Fruit fly (Drosophila melanogaster) whole organism, embryonic: Measurements from ENCODE around the gene mRpL19.

Experiments
- B-H1 ChIP-seq: fragments of 200-800 bp; sonication (Bioruptor generic); IDR thresholded peaks from 3 replicates; pipeline ENCODE4 v1.3.6; 2022; ENCODE audit warnings: missing biosample characterization, missing genetic modification characterization
- CG10209 ChIP-seq: fragments of 200-800 bp; sonication (Bioruptor generic); optimal IDR thresholded peaks from 3 replicates; lab custom pipeline; 2017; ENCODE audit warnings: missing biosample characterization, mild to moderate bottlenecking, missing genetic modification characterization, missing genetic modification reagents
- CG10959 ChIP-seq: fragments of 200-800 bp; sonication (Bioruptor generic); IDR thresholded peaks from 2 replicates; pipeline ENCODE4 v1.3.6; 2022; ENCODE audit warnings: missing biosample characterization, missing genetic modification characterization
- CG10979 ChIP-seq: fragments of 200-800 bp; sonication (Bioruptor generic); optimal IDR thresholded peaks from 2 replicates; lab custom pipeline; 2018; ENCODE audit warnings: missing biosample characterization, mild to moderate bottlenecking, missing genetic modification characterization, moderate library complexity
- CG12155 ChIP-seq: fragments of 200-800 bp; sonication (Bioruptor generic); optimal IDR thresholded peaks from 3 replicates; lab custom pipeline; 2016; ENCODE audit warnings: missing biosample characterization, missing genetic modification characterization
- CG12391 ChIP-seq: fragments of 200-800 bp; sonication (Bioruptor generic); optimal IDR thresholded peaks from 3 replicates; lab custom pipeline; 2018; ENCODE audit warnings: missing biosample characterization, mild to moderate bottlenecking, missing genetic modification characterization, moderate library complexity
- CG14710 ChIP-seq: fragments of 200-800 bp; sonication (Bioruptor generic); optimal IDR thresholded peaks from 3 replicates; lab custom pipeline; 2019; ENCODE audit warnings: missing biosample characterization, mild to moderate bottlenecking, missing genetic modification characterization, moderate library complexity
- CG15514 ChIP-seq: fragments of 200-800 bp; sonication (Bioruptor generic); optimal IDR thresholded peaks from 3 replicates; lab custom pipeline; 2017; ENCODE audit warnings: missing biosample characterization, missing genetic modification characterization, mild to moderate bottlenecking, moderate library complexity, missing genetic modification reagents
- CG15696 ChIP-seq: fragments of 200-800 bp; sonication (Bioruptor generic); optimal IDR thresholded peaks from 2 replicates; lab custom pipeline; 2019; ENCODE audit warnings: missing biosample characterization, mild to moderate bottlenecking, missing genetic modification characterization, moderate library complexity
- CG17359 ChIP-seq: fragments of 200-800 bp; sonication (Bioruptor generic); optimal IDR thresholded peaks from 3 replicates; lab custom pipeline; 2018; ENCODE audit warnings: missing biosample characterization, mild to moderate bottlenecking, missing genetic modification characterization, moderate library complexity
- CG17829 ChIP-seq: fragments of 200-800 bp; optimal IDR thresholded peaks from 2 replicates; lab custom pipeline; 2019; ENCODE audit warnings: missing biosample characterization, mild to moderate bottlenecking, missing genetic modification characterization, moderate library complexity
- CG2875 ChIP-seq: fragments of 200-800 bp; sonication (Bioruptor generic); optimal IDR thresholded peaks from 2 replicates; lab custom pipeline; 2017; ENCODE audit warnings: missing biosample characterization, mild to moderate bottlenecking, missing genetic modification characterization, missing genetic modification reagents
- CG34224 ChIP-seq: fragments of 200-800 bp; sonication (Bioruptor generic); IDR thresholded peaks from 3 replicates; pipeline ENCODE4 v1.3.6; 2022; ENCODE audit warnings: missing biosample characterization, missing genetic modification characterization; ENCODE audit not compliant: partially characterized antibody
- CG4404 ChIP-seq: fragments of 200-800 bp; sonication (Bioruptor generic); IDR thresholded peaks from 2 replicates; pipeline ENCODE4 v1.3.6; 2022; ENCODE audit warnings: missing biosample characterization, missing genetic modification characterization
- CG7745 ChIP-seq: fragments of 200-800 bp; sonication (Bioruptor generic); optimal IDR thresholded peaks from 2 replicates; lab custom pipeline; 2018; ENCODE audit warnings: missing biosample characterization, mild to moderate bottlenecking, missing genetic modification characterization, moderate library complexity
- CG8765 ChIP-seq: fragments of 200-800 bp; sonication (Bioruptor generic); IDR thresholded peaks from 2 replicates; pipeline ENCODE4 v1.3.6; 2022; ENCODE audit warnings: missing biosample characterization, missing genetic modification characterization
- CG8924 ChIP-seq: fragments of 200-800 bp; optimal IDR thresholded peaks from 3 replicates; lab custom pipeline; 2019; ENCODE audit warnings: missing biosample characterization, mild to moderate bottlenecking, missing genetic modification characterization, moderate library complexity
- CG9727 ChIP-seq: fragments of 200-800 bp; sonication (Bioruptor generic); optimal IDR thresholded peaks from 3 replicates; lab custom pipeline; 2017; ENCODE audit warnings: missing biosample characterization, mild to moderate bottlenecking, missing genetic modification characterization
- Deaf1 ChIP-seq: fragments of 200-800 bp; optimal IDR thresholded peaks from 3 replicates; lab custom pipeline; 2019; ENCODE audit warnings: missing biosample characterization, mild to moderate bottlenecking, missing genetic modification characterization, moderate library complexity
- Hr51 ChIP-seq, 2 experiments: fragments of 200-800 bp; sonication (Bioruptor generic); optimal IDR thresholded peaks; 2 replicates in 1 of 2; 3 replicates in 1 of 2; lab custom pipeline; 2016 to 2018; ENCODE audit warnings: missing biosample characterization in 2 of 2, missing genetic modification characterization in 2 of 2, mild to moderate bottlenecking in 1 of 2, moderate library complexity in 1 of 2
- Hsf ChIP-seq: fragments of 200-800 bp; sonication (Bioruptor generic); optimal IDR thresholded peaks from 3 replicates; lab custom pipeline; 2016; ENCODE audit warnings: missing biosample characterization, missing genetic modification characterization
- Rx ChIP-seq: fragments of 200-800 bp; sonication (Bioruptor generic); IDR thresholded peaks from 2 replicates; pipeline ENCODE4 v1.3.6; 2022; ENCODE audit warnings: missing biosample characterization, missing genetic modification characterization
- Xrp1 ChIP-seq: fragments of 200-800 bp; sonication (Bioruptor generic); IDR thresholded peaks from 2 replicates; pipeline ENCODE4 v1.3.6; 2022; ENCODE audit warnings: missing biosample characterization, missing genetic modification characterization
- crol ChIP-seq: fragments of 200-800 bp; sonication (Bioruptor generic); IDR thresholded peaks from 2 replicates; pipeline ENCODE4 v1.3.6; 2022; ENCODE audit warnings: missing biosample characterization, missing genetic modification characterization
- dmrt11E ChIP-seq: fragments of 200-800 bp; sonication (Bioruptor generic); optimal IDR thresholded peaks from 3 replicates; lab custom pipeline; 2018; ENCODE audit warnings: missing biosample characterization, mild to moderate bottlenecking, missing genetic modification characterization, moderate library complexity
- emc ChIP-seq: fragments of 200-800 bp; sonication (Bioruptor generic); optimal IDR thresholded peaks from 2 replicates; lab custom pipeline; 2016; ENCODE audit warnings: missing biosample characterization, missing genetic modification characterization
- en ChIP-seq: fragments of 200-800 bp; sonication (Bioruptor generic); optimal IDR thresholded peaks from 2 replicates; lab custom pipeline; 2016; ENCODE audit warnings: missing biosample characterization, missing genetic modification characterization
- fd102C ChIP-seq: fragments of 200-800 bp; sonication (Bioruptor generic); optimal IDR thresholded peaks from 2 replicates; lab custom pipeline; 2018; ENCODE audit warnings: missing biosample characterization, mild to moderate bottlenecking, missing genetic modification characterization, moderate library complexity
- lola ChIP-seq, 3 experiments: fragments of >200 bp in 2 of 3; fragments of 200-800 bp in 1 of 3; sonication (Bioruptor generic) in 1 of 3; optimal IDR thresholded peaks; 2 replicates each; lab custom pipeline; 2017 to 2019; ENCODE audit warnings: missing biosample characterization in 3 of 3, missing genetic modification characterization in 3 of 3, mild to moderate bottlenecking in 1 of 3, moderate library complexity in 1 of 3
- maf-S ChIP-seq: fragments of 200-800 bp; sonication (Bioruptor generic); optimal IDR thresholded peaks from 2 replicates; lab custom pipeline; 2016; ENCODE audit warnings: missing biosample characterization, missing genetic modification characterization
- mld ChIP-seq: fragments of 200-800 bp; sonication (Bioruptor generic); IDR thresholded peaks from 3 replicates; pipeline ENCODE4 v1.3.6; 2022; ENCODE audit warnings: missing biosample characterization, missing genetic modification characterization; ENCODE audit not compliant: partially characterized antibody
- otp ChIP-seq: fragments of 200-800 bp; sonication (Bioruptor generic); IDR thresholded peaks from 3 replicates; pipeline ENCODE4, ENCODE4 v1.3.6; 2022; ENCODE audit warnings: missing biosample characterization, missing genetic modification characterization
- pnt ChIP-seq: fragments of 200-800 bp; sonication (Bioruptor generic); optimal IDR thresholded peaks from 3 replicates; lab custom pipeline; 2016; ENCODE audit warnings: missing biosample characterization, missing genetic modification characterization
- pros ChIP-seq: fragments of 200-800 bp; sonication (Bioruptor generic); optimal IDR thresholded peaks from 3 replicates; lab custom pipeline; 2019; ENCODE audit warnings: missing biosample characterization, mild to moderate bottlenecking, missing genetic modification characterization, moderate library complexity
- pum ChIP-seq: fragments of 200-800 bp; sonication (Bioruptor generic); optimal IDR thresholded peaks from 2 replicates; lab custom pipeline; 2016; ENCODE audit warnings: missing biosample characterization, missing genetic modification characterization
- rib ChIP-seq: fragments of 200-800 bp; sonication (Bioruptor generic); IDR thresholded peaks from 2 replicates; pipeline ENCODE4 v1.3.6; 2022; ENCODE audit warnings: missing biosample characterization, missing genetic modification characterization
- stwl ChIP-seq: fragments of 200-800 bp; sonication (Bioruptor generic); optimal IDR thresholded peaks from 3 replicates; lab custom pipeline; 2018; ENCODE audit warnings: missing biosample characterization, mild to moderate bottlenecking, missing genetic modification characterization, moderate library complexity
- zf30C ChIP-seq: fragments of 200-800 bp; sonication (Bioruptor generic); optimal IDR thresholded peaks from 3 replicates; lab custom pipeline; 2018; ENCODE audit warnings: missing biosample characterization, mild to moderate bottlenecking, missing genetic modification characterization

Gene mRpL19

DNA sequence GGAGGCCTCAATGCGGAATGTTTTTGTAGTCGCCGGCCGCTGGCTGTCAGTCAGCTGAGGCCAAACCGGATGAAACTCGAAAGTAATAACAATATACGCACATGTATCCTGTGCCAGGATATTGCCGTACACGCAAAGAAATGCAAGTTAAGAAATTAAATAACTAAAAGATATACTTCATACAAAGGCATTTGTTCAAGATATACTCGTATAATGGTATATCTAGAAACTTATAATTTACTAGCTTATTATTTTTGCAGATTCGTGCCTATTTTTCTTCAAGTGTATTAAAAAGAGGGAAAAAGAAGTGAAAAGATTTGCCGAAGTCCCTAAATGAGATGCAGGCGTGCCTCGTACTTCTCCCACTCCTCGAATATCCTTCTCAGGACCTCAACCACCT lies 9.4 kb downstream of the mRpL19 start (continued):
- no peak for TF ChIP-seq Rx (GFP tag; lab: Robert Waterston, UW)
- TF ChIP-seq pros: no peak
- peak; percentile 55 for TF ChIP-seq dmrt11E (tag; lab: Kevin White, UChicago)
- TF ChIP-seq CG14710: peak; percentile 5
- peak; percentile 28; the same call in 1 of the 2 replicates for TF ChIP-seq Xrp1
- TF ChIP-seq Hr51 (GFP tag; optimal IDR thresholded peaks at IDR 0.05; lab: Kevin White, UChicago): no peak
- TF ChIP-seq crol: no peak
- TF ChIP-seq fd102C (GFP tag; lab: Kevin White, UChicago): peak; percentile 79
- TF ChIP-seq CG10979 (tag; lab: Kevin White, UChicago): peak; percentile 47
- no peak for TF ChIP-seq emc (GFP tag; lab: Kevin White, UChicago)
- TF ChIP-seq lola (GFP tag; optimal IDR thresholded peaks at IDR 0.05; lab: Kevin White, UChicago): peak in 1 of 3 experiments; percentile 56
- no peak for TF ChIP-seq pum
- TF ChIP-seq CG9727 (GFP tag; lab: Kevin White, UChicago): peak; percentile 62
- no peak for TF ChIP-seq CG7745 (tag; lab: Kevin White, UChicago)
- no peak for TF ChIP-seq stwl (tag; lab: Kevin White, UChicago)
- no peak for TF ChIP-seq Deaf1 (tag; lab: Kevin White, UChicago)
- TF ChIP-seq mld (GFP tag; lab: Robert Waterston, UW): no peak
- TF ChIP-seq CG2875 (GFP tag; lab: Kevin White, UChicago): no peak
- peak; percentile 25 for TF ChIP-seq CG17829 (tag; lab: Kevin White, UChicago)
- TF ChIP-seq CG12391 (tag; lab: Kevin White, UChicago): peak; percentile 10
- no peak for TF ChIP-seq CG34224
- no peak for TF ChIP-seq otp (GFP tag; lab: Robert Waterston, UW)
- no peak for TF ChIP-seq B-H1 (GFP tag; lab: Robert Waterston, UW)
- TF ChIP-seq CG8765 (GFP tag; lab: Robert Waterston, UW): peak; percentile 65
- TF ChIP-seq en (GFP tag; lab: Kevin White, UChicago): no peak
- TF ChIP-seq CG8924 (tag; lab: Kevin White, UChicago): peak; percentile 35
- TF ChIP-seq maf-S (GFP tag; lab: Kevin White, UChicago): no peak
- no peak for TF ChIP-seq rib (GFP tag; lab: Robert Waterston, UW)
- TF ChIP-seq CG17359 (tag; lab: Kevin White, UChicago): no peak
- no peak for TF ChIP-seq CG10209 (GFP tag; lab: Kevin White, UChicago)
- peak; percentile 66 for TF ChIP-seq CG15696 (tag; lab: Kevin White, UChicago)
- TF ChIP-seq pnt (GFP tag; lab: Kevin White, UChicago): no peak
- TF ChIP-seq zf30C (GFP tag; lab: Kevin White, UChicago): peak; percentile 65
- TF ChIP-seq CG12155 (GFP tag; lab: Kevin White, UChicago): no peak
- TF ChIP-seq Hsf (GFP tag; lab: Kevin White, UChicago): peak; percentile 10
- peak; percentile 65 for TF ChIP-seq CG4404 (GFP tag; lab: Robert Waterston, UW)
- TF ChIP-seq CG10959 (GFP tag; lab: Robert Waterston, UW): peak; percentile 42; the same call in 1 of the 2 replicates
- no peak for TF ChIP-seq CG15514 (GFP tag; lab: Kevin White, UChicago)
